Fruit fly (Drosophila melanogaster): ENCODE measurements around the gene CG15544.

DNA sequence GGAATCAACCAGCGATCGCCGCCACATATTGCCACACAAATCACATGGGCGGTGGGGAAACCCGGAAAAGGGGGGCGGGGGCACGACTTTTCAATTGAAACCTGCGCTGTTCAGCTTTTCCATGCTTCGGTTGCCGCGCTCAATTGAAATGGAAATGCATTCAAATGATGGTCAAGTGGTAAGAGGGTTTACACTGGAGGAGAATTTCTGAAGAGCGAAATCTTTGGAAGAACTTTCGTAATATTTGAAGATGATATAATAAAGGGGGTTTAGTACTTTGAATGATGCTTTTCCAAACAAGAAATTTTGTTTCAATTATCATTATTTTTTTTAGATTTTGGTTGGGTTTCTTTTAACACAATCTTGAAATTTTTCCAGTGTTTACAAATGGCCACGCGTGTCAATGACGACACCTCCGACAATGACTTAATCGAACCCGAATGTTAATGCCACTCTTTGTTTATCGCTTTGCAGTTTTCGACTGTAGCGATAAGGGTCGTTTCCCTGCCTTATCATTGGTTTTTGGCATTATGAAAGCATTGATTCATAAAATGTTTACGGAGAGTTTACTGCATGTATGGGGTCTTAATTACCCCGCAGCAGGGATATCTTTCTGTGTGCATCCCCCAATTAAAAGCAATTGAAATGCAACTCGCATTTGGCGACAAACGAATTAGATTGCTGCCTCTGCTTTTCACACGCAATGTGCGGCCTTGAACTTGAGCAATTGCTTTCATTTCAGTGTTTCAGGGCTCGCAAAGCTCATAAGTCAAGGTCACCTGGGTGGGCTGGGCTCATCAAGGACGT, 15.0 kb upstream of the CG15544 start:
- TF ChIP-seq Atf3 (GFP tag; optimal IDR thresholded peaks at IDR 0.05) (peak; percentile 20), Max (GFP tag; optimal IDR thresholded peaks at IDR 0.05) (no peak), gfzf (GFP tag; optimal IDR thresholded peaks at IDR 0.05) (no peak), CG7372 (GFP tag; IDR thresholded peaks at IDR 0.05) (no peak)

All from whole organism, embryonic.